Worm (Caenorhabditis elegans) whole organism, L2 larva: ENCODE data around the gene rsd-3.

Experiments used
- C34F6.9 ChIP-seq: fragments of 150-350 bp; optimal IDR thresholded peaks from 2 replicates; lab custom pipeline; 2014; ENCODE audit warnings: missing biosample characterization, missing genetic modification characterization
- F13H6.1 ChIP-seq: sonication (generic microtip); optimal IDR thresholded peaks from 2 replicates; lab custom pipeline; 2016; ENCODE audit warnings: missing genetic modification characterization, missing compliant biosample characterization
- Y55F3AM.14 ChIP-seq: fragments of 200-800 bp; sonication (Bioruptor generic); optimal IDR thresholded peaks from 2 replicates; lab custom pipeline; 2018; ENCODE audit warnings: mild to moderate bottlenecking, missing genetic modification characterization, missing compliant biosample characterization
- ZK546.5 ChIP-seq: sonication (generic microtip); optimal IDR thresholded peaks from 2 replicates; lab custom pipeline; 2017; ENCODE audit warnings: missing biosample characterization, missing genetic modification characterization
- aly-2 ChIP-seq: fragments of 150-350 bp; optimal IDR thresholded peaks from 2 replicates; lab custom pipeline; 2014; ENCODE audit warnings: missing biosample characterization, missing genetic modification characterization
- ama-1 ChIP-seq: fragments of 150-350 bp; optimal IDR thresholded peaks from 2 replicates; lab custom pipeline; 2018; ENCODE audit warnings: inconsistent platforms
- blmp-1 ChIP-seq: sonication (generic microtip); optimal IDR thresholded peaks from 2 replicates; lab custom pipeline; 2017; ENCODE audit warnings: missing genetic modification characterization, mild to moderate bottlenecking, missing compliant biosample characterization, antibody characterized with exemption, moderate library complexity; ENCODE audit not compliant: insufficient read depth
- ceh-16 ChIP-seq: fragments of 150-350 bp; optimal IDR thresholded peaks from 2 replicates; lab custom pipeline; 2014; ENCODE audit warnings: missing biosample characterization, missing genetic modification characterization
- ceh-82 ChIP-seq: fragments of 150-350 bp; optimal IDR thresholded peaks from 2 replicates; lab custom pipeline; 2014; ENCODE audit warnings: missing biosample characterization, missing genetic modification characterization
- dmd-4 ChIP-seq: sonication (generic microtip); optimal IDR thresholded peaks from 2 replicates; lab custom pipeline; 2017; ENCODE audit warnings: missing biosample characterization, missing genetic modification characterization
- egl-27 ChIP-seq: sonication (generic microtip); optimal IDR thresholded peaks from 3 replicates; lab custom pipeline; 2017; ENCODE audit warnings: missing biosample characterization, missing genetic modification reagents, missing genetic modification characterization
- elt-3 ChIP-seq: sonication (generic microtip); optimal IDR thresholded peaks from 2 replicates; lab custom pipeline; 2017; ENCODE audit warnings: missing biosample characterization, missing genetic modification characterization
- gmeb-1 ChIP-seq: fragments of 150-350 bp; optimal IDR thresholded peaks from 2 replicates; lab custom pipeline; 2014; ENCODE audit warnings: missing biosample characterization, missing genetic modification characterization
- lin-11 ChIP-seq: fragments of 150-350 bp; sonication (generic microtip); optimal IDR thresholded peaks from 2 replicates; lab custom pipeline; 2014; ENCODE audit warnings: missing biosample characterization, missing genetic modification characterization, inconsistent platforms, mixed read lengths
- lin-39 ChIP-seq: fragments of 150-350 bp; optimal IDR thresholded peaks from 2 replicates; lab custom pipeline; 2014; ENCODE audit warnings: missing biosample characterization, missing genetic modification reagents, missing genetic modification characterization
- nhr-12 ChIP-seq: fragments of 150-350 bp; optimal IDR thresholded peaks from 2 replicates; lab custom pipeline; 2014; ENCODE audit warnings: missing biosample characterization, missing genetic modification characterization
- nhr-129 ChIP-seq: fragments of 150-350 bp; optimal IDR thresholded peaks from 2 replicates; lab custom pipeline; 2014; ENCODE audit warnings: missing biosample characterization, missing genetic modification characterization
- nhr-23 ChIP-seq: fragments of 150-350 bp; optimal IDR thresholded peaks from 2 replicates; lab custom pipeline; 2014; ENCODE audit warnings: missing biosample characterization, missing genetic modification reagents, missing genetic modification characterization
- sem-4 ChIP-seq: fragments of 150-350 bp; optimal IDR thresholded peaks from 2 replicates; lab custom pipeline; 2014; ENCODE audit warnings: missing biosample characterization, missing genetic modification reagents, missing genetic modification characterization
- skn-1 ChIP-seq: sonication (generic microtip); optimal IDR thresholded peaks from 2 replicates; lab custom pipeline; 2017; ENCODE audit warnings: missing biosample characterization, missing genetic modification characterization
- sma-3 ChIP-seq: sonication (generic microtip); optimal IDR thresholded peaks from 2 replicates; lab custom pipeline; 2016; ENCODE audit warnings: missing genetic modification reagents, missing genetic modification characterization, missing compliant biosample characterization
- sma-9 ChIP-seq, 2 experiments: fragments of 150-350 bp in 1 of 2; sonication (generic microtip) in 1 of 2; optimal IDR thresholded peaks; 2 replicates each; lab custom pipeline; 2014 to 2016; ENCODE audit warnings: missing genetic modification characterization in 2 of 2, mild to moderate bottlenecking in 1 of 2, missing biosample characterization in 1 of 2, missing compliant biosample characterization in 1 of 2, missing genetic modification reagents in 1 of 2, moderate library complexity in 1 of 2
- unc-39 ChIP-seq: fragments of 150-350 bp; optimal IDR thresholded peaks from 2 replicates; lab custom pipeline; 2014; ENCODE audit warnings: missing biosample characterization, missing genetic modification characterization
- unc-55 ChIP-seq: fragments of 150-350 bp; sonication (generic microtip); optimal IDR thresholded peaks from 3 replicates; lab custom pipeline; 2014; ENCODE audit warnings: missing biosample characterization, missing genetic modification reagents, missing genetic modification characterization
- unc-62 ChIP-seq: fragments of 150-350 bp; optimal IDR thresholded peaks from 2 replicates; lab custom pipeline; 2014; ENCODE audit warnings: missing biosample characterization, missing genetic modification reagents, missing genetic modification characterization
- ztf-1 ChIP-seq: fragments of 200-800 bp; sonication (Bioruptor generic); conservative IDR thresholded peaks from 2 replicates; pipeline ENCODE4 v1.3.6; 2022; ENCODE audit warnings: missing genetic modification characterization, missing compliant biosample characterization
- ztf-11 ChIP-seq: sonication (generic microtip); optimal IDR thresholded peaks from 2 replicates; lab custom pipeline; 2017; ENCODE audit warnings: missing biosample characterization, missing genetic modification characterization
- ztf-4 ChIP-seq: fragments of 150-350 bp; optimal IDR thresholded peaks from 2 replicates; lab custom pipeline; 2014; ENCODE audit warnings: missing biosample characterization, missing genetic modification characterization

Gene rsd-3

ce11 chrX:11850082-11850481, 51.8 kb downstream of the rsd-3 start, which contains the start of gene F54F7.3:
Gene F54F7.3, minus strand, starts transcription at chrX:11850182.
- no peak for TF ChIP-seq ztf-4 (tag; lab: Kevin White, UChicago)
- no peak for TF ChIP-seq ceh-16 (tag; lab: Kevin White, UChicago)
- no peak for TF ChIP-seq nhr-12 (tag; lab: Kevin White, UChicago)
- TF ChIP-seq ceh-82 (tag; lab: Kevin White, UChicago), result no peak
- no peak for TF ChIP-seq F13H6.1 (tag; lab: Kevin White, UChicago)
- TF ChIP-seq ztf-1, result no peak
- no peak for TF ChIP-seq unc-39 (tag; lab: Kevin White, UChicago)
- TF ChIP-seq unc-62 (GFP tag; lab: Kevin White, UChicago), result no peak
- no peak for TF ChIP-seq egl-27 (tag; lab: Kevin White, UChicago)
- TF ChIP-seq lin-11 (tag; lab: Kevin White, UChicago), result no peak
- no peak for TF ChIP-seq dmd-4 (tag; lab: Kevin White, UChicago)
- TF ChIP-seq elt-3, result no peak
- no peak for TF ChIP-seq nhr-23
- no peak for TF ChIP-seq unc-55 (GFP tag; lab: Kevin White, UChicago)
- TF ChIP-seq skn-1 (tag; lab: Kevin White, UChicago), result no peak
- TF ChIP-seq lin-39, result no peak
- TF ChIP-seq C34F6.9 (tag; lab: Kevin White, UChicago), result no peak
- no peak for TF ChIP-seq ztf-11 (tag; lab: Kevin White, UChicago)
- TF ChIP-seq sem-4 (tag; lab: Kevin White, UChicago), result no peak

ce11 chrX:11850572-11850971, 52.3 kb downstream of the rsd-3 start, which contains the start of gene F54F7.14:
Gene F54F7.14, plus strand, starts transcription at chrX:11850872.
- no peak for TF ChIP-seq Y55F3AM.14 (GFP tag; lab: Kevin White, UChicago)
- no peak for TF ChIP-seq nhr-12 (tag; lab: Kevin White, UChicago)
- TF ChIP-seq ZK546.5 (tag; lab: Kevin White, UChicago), result no peak
- TF ChIP-seq sma-3 (GFP tag; lab: Kevin White, UChicago), result no peak
- no peak for TF ChIP-seq unc-55 (GFP tag; lab: Kevin White, UChicago)
- no peak for TF ChIP-seq ama-1 (lab: Kevin White, UChicago)
- no peak for TF ChIP-seq blmp-1
- TF ChIP-seq nhr-129 (tag; lab: Kevin White, UChicago), result no peak
- TF ChIP-seq unc-39 (tag; lab: Kevin White, UChicago), result no peak
- no peak for TF ChIP-seq ztf-11 (tag; lab: Kevin White, UChicago)
- no peak for TF ChIP-seq F13H6.1 (tag; lab: Kevin White, UChicago)
- TF ChIP-seq gmeb-1 (tag; lab: Kevin White, UChicago), result no peak
- no peak for TF ChIP-seq C34F6.9 (tag; lab: Kevin White, UChicago)
- no peak for TF ChIP-seq egl-27 (tag; lab: Kevin White, UChicago)
- TF ChIP-seq aly-2, result no peak
- TF ChIP-seq, all 48 proteins: peak for 0

- TF ChIP-seq lin-11 (tag; lab: Kevin White, UChicago) (no peak), sma-9 (GFP tag; optimal IDR thresholded peaks at IDR 0.05; lab: Kevin White, UChicago) (no peak), sma-9 (tag; optimal IDR thresholded peaks at IDR 0.05; lab: Kevin White, UChicago) (no peak), Y55F3AM.14 (GFP tag; lab: Kevin White, UChicago) (no peak), ceh-16 (tag; lab: Kevin White, UChicago) (no peak), dmd-4 (tag; lab: Kevin White, UChicago) (no peak), F13H6.1 (tag; lab: Kevin White, UChicago) (no peak)
These were observed 54.2 kb downstream of the rsd-3 start, which contains the start of gene xtr-1 for ce11 chrX:11852494-11852893. Gene xtr-1, plus strand, starts transcription at chrX:11852794.
